Worm (Caenorhabditis elegans): Measurements from ENCODE around the gene C42D8.1.
A peak's percentile ranks its signal among the peaks of the same experiment; 100 is the strongest.

The C42D8.1 gene

ce11 chrX:5151866-5152265 lies 42.6 kb downstream of the C42D8.1 start:
- TF ChIP-seq ama-1 (optimal IDR thresholded peaks at IDR 0.05) (no peak), nhr-21 (tag; optimal IDR thresholded peaks at IDR 0.05) (no peak), elt-1 (tag; optimal IDR thresholded peaks at IDR 0.05) (no peak), Y55F3AM.14 (GFP tag; optimal IDR thresholded peaks at IDR 0.05) (no peak), gmeb-1 (tag; optimal IDR thresholded peaks at IDR 0.05) (no peak), nhr-12 (tag; optimal IDR thresholded peaks at IDR 0.05) (no peak), aly-2 (tag; optimal IDR thresholded peaks at IDR 0.05) (no peak), nhr-23 (tag; optimal IDR thresholded peaks at IDR 0.05) (no peak), sma-9 (GFP tag; optimal IDR thresholded peaks at IDR 0.05) (no peak), sma-9 (tag; optimal IDR thresholded peaks at IDR 0.05) (no peak), unc-39 (tag; optimal IDR thresholded peaks at IDR 0.05) (no peak), sma-3 (GFP tag; optimal IDR thresholded peaks at IDR 0.05) (no peak), nhr-237 (tag; optimal IDR thresholded peaks at IDR 0.05) (no peak), ztf-4 (tag; optimal IDR thresholded peaks at IDR 0.05) (no peak), egl-27 (tag; optimal IDR thresholded peaks at IDR 0.05) (no peak), unc-55 (GFP tag; optimal IDR thresholded peaks at IDR 0.05) (no peak), R02D3.7 (tag; optimal IDR thresholded peaks at IDR 0.05) (no peak), nhr-77 (tag; optimal IDR thresholded peaks at IDR 0.05) (no peak), peb-1 (tag; optimal IDR thresholded peaks at IDR 0.05) (no peak), ztf-1 (GFP tag; conservative IDR thresholded peaks at IDR 0.05) (no peak)

- TF ChIP-seq ztf-1 (GFP tag; conservative IDR thresholded peaks at IDR 0.05) (no peak), skn-1 (tag; optimal IDR thresholded peaks at IDR 0.05) (no peak), ceh-82 (tag; optimal IDR thresholded peaks at IDR 0.05) (no peak), dmd-4 (tag; optimal IDR thresholded peaks at IDR 0.05) (no peak), R02D3.7 (tag; optimal IDR thresholded peaks at IDR 0.05) (no peak), unc-39 (tag; optimal IDR thresholded peaks at IDR 0.05) (no peak), mdl-1 (tag; optimal IDR thresholded peaks at IDR 0.05) (no peak), elt-1 (tag; optimal IDR thresholded peaks at IDR 0.05) (no peak), sma-9 (GFP tag; optimal IDR thresholded peaks at IDR 0.05) (no peak), sma-9 (tag; optimal IDR thresholded peaks at IDR 0.05) (no peak), unc-55 (GFP tag; optimal IDR thresholded peaks at IDR 0.05) (no peak), mab-5 (tag; optimal IDR thresholded peaks at IDR 0.05) (no peak), nhr-21 (tag; optimal IDR thresholded peaks at IDR 0.05) (no peak), zag-1 (tag; optimal IDR thresholded peaks at IDR 0.05) (no peak), mbf-1 (tag; optimal IDR thresholded peaks at IDR 0.05) (no peak), crh-2 (tag; optimal IDR thresholded peaks at IDR 0.05) (no peak), nhr-77 (tag; optimal IDR thresholded peaks at IDR 0.05) (no peak), elt-3 (tag; optimal IDR thresholded peaks at IDR 0.05) (no peak), lin-13 (GFP tag; optimal IDR thresholded peaks at IDR 0.05) (no peak)
Measured at ce11 chrX:5152931-5153330, 43.6 kb downstream of the C42D8.1 start.

ce11 chrX:5154278-5154677 lies 45.0 kb downstream of the C42D8.1 start, which contains the start of gene C31H2.3:
C31H2.3 (minus strand) TSS chrX:5154378.
- TF ChIP-seq lin-11 (tag; optimal IDR thresholded peaks at IDR 0.05) (no peak), lsy-2 (tag; optimal IDR thresholded peaks at IDR 0.05) (no peak), mbf-1 (tag; optimal IDR thresholded peaks at IDR 0.05) (no peak), C34F6.9 (tag; optimal IDR thresholded peaks at IDR 0.05) (no peak)

- no peak for TF ChIP-seq mbf-1 (tag; optimal IDR thresholded peaks at IDR 0.05)
- peak; percentile 29 for TF ChIP-seq fos-1 (tag; optimal IDR thresholded peaks at IDR 0.05)
Measured at ce11 chrX:5159645-5160044, 50.3 kb downstream of the C42D8.1 start, which contains the start of gene C31H2.4. C31H2.4 (minus strand) TSS chrX:5159663.
